Worm (Caenorhabditis elegans): ENCODE data around the gene Y46G5A.39.
"Not testable (repeated sequence)": the region's sequence is repeated elsewhere in the genome, so short reads cannot be mapped to it uniquely, and the experiment has no call there.

The Y46G5A.39 gene

DNA sequence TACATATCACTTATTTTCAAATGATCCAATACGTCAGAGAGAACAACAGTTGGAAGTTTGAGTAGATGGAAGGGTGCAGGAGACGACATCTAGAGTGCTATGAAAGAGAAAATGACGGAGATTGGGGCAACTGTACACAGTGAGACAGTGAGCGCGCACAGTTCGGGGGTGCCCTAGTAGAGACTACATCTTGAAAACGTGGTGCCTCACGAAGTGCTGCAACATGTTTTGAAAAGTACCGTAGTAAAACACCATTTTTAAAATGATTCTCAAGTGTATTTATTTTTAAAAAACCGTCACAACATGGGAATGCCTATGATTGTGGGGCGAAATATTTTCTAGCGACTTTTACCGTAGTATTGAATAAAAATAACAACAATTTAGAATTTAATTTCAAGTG is at the start of gene Y46G5A.39:
TSS of gene Y46G5A.39 (minus strand) at position 101 of the 400 bp plus-strand sequence.
- TF ChIP-seq C16A3.4, dsc-1, aha-1 (tag; optimal IDR thresholded peaks at IDR 0.05): not testable (repeated sequence)

- no peak for TF ChIP-seq unc-62 (GFP tag; optimal IDR thresholded peaks at IDR 0.05)
- TF ChIP-seq snu-23 (GFP tag; optimal IDR thresholded peaks at IDR 0.05), result peak; percentile 61
- TF ChIP-seq ceh-63 (GFP tag; optimal IDR thresholded peaks at IDR 0.05), result no peak
- TF ChIP-seq rnt-1 (tag; optimal IDR thresholded peaks at IDR 0.05), result no peak
- no peak for TF ChIP-seq efl-3 (GFP tag; optimal IDR thresholded peaks at IDR 0.05)
- TF ChIP-seq nhr-77 (tag; optimal IDR thresholded peaks at IDR 0.05), result no peak
- TF ChIP-seq nhr-76 (tag; optimal IDR thresholded peaks at IDR 0.05), result no peak
- TF ChIP-seq ces-1 (GFP tag; optimal IDR thresholded peaks at IDR 0.05), result no peak
- TF ChIP-seq irx-1 (tag; optimal IDR thresholded peaks at IDR 0.05), result peak; percentile 51
- no peak for TF ChIP-seq skn-1 (tag; optimal IDR thresholded peaks at IDR 0.05)
- TF ChIP-seq unc-130 (tag; optimal IDR thresholded peaks at IDR 0.05), result peak; percentile 53
- no peak for TF ChIP-seq lin-15B (tag; optimal IDR thresholded peaks at IDR 0.05)
- TF ChIP-seq jun-1 (tag; optimal IDR thresholded peaks at IDR 0.05), result no peak
- no peak for TF ChIP-seq nhr-12 (tag; optimal IDR thresholded peaks at IDR 0.05)
- TF ChIP-seq tlp-1 (tag; optimal IDR thresholded peaks at IDR 0.05), result no peak
- TF ChIP-seq nhr-19 (GFP tag; conservative IDR thresholded peaks at IDR 0.05), result peak; percentile 57
- TF ChIP-seq ceh-8 (GFP tag; optimal IDR thresholded peaks at IDR 0.05), result no peak
- no peak for TF ChIP-seq isw-1 (GFP tag; IDR thresholded peaks at IDR 0.05)
- no peak for TF ChIP-seq ceh-82 (tag; optimal IDR thresholded peaks at IDR 0.05)
- no peak for TF ChIP-seq mab-9 (GFP tag; IDR thresholded peaks at IDR 0.05)
- no peak for TF ChIP-seq egl-27 (tag; optimal IDR thresholded peaks at IDR 0.05)
- TF ChIP-seq nhr-20 (tag; optimal IDR thresholded peaks at IDR 0.05), result peak; percentile 83
- TF ChIP-seq Y116A8C.19 (tag; optimal IDR thresholded peaks at IDR 0.05; ENCODE audit: borderline replicate concordance), result no peak
- no peak for TF ChIP-seq sup-37 (GFP tag; optimal IDR thresholded peaks at IDR 0.05)
- peak; percentile 65 for TF ChIP-seq blmp-1 (tag; optimal IDR thresholded peaks at IDR 0.05)
- TF ChIP-seq tbx-2 (tag; optimal IDR thresholded peaks at IDR 0.05), result peak; percentile 63
- no peak for TF ChIP-seq aly-2 (tag; optimal IDR thresholded peaks at IDR 0.05)
- TF ChIP-seq pag-3 (tag; optimal IDR thresholded peaks at IDR 0.05; ENCODE audit: borderline replicate concordance, insufficient read depth), result no peak
- TF ChIP-seq sptf-1 (tag; optimal IDR thresholded peaks at IDR 0.05), result no peak
- TF ChIP-seq vab-15 (tag; optimal IDR thresholded peaks at IDR 0.05), result no peak
- no peak for TF ChIP-seq ama-1 (optimal IDR thresholded peaks at IDR 0.05)
- no peak for TF ChIP-seq nhr-28 (tag; optimal IDR thresholded peaks at IDR 0.05)
- no peak for TF ChIP-seq fkh-4 (tag; optimal IDR thresholded peaks at IDR 0.05; ENCODE audit: borderline replicate concordance)
- TF ChIP-seq unc-98 (GFP tag; IDR thresholded peaks at IDR 0.05), result no peak
- no peak for TF ChIP-seq mef-2 (tag; optimal IDR thresholded peaks at IDR 0.05)
- no peak for TF ChIP-seq unc-86 (tag; optimal IDR thresholded peaks at IDR 0.05)
- TF ChIP-seq fkh-10 (GFP tag; optimal IDR thresholded peaks at IDR 0.05), result no peak
- no peak for TF ChIP-seq mep-1 (tag; optimal IDR thresholded peaks at IDR 0.05)
- no peak for TF ChIP-seq dsc-1 (tag; optimal IDR thresholded peaks at IDR 0.05)
- TF ChIP-seq ceh-88 (GFP tag; IDR thresholded peaks at IDR 0.05), result no peak
- peak; percentile 4 for TF ChIP-seq ztf-4 (tag; optimal IDR thresholded peaks at IDR 0.05)
- TF ChIP-seq grh-1 (GFP tag; IDR thresholded peaks at IDR 0.05), result peak; percentile 34; the same call in 1 of the 2 replicates
- TF ChIP-seq mdl-1 (tag; optimal IDR thresholded peaks at IDR 0.05), result peak in 1 of 2 experiments; percentile 83
- no peak for TF ChIP-seq xbp-1 (tag; optimal IDR thresholded peaks at IDR 0.05)
- peak; percentile 6 for TF ChIP-seq nhr-90 (tag; optimal IDR thresholded peaks at IDR 0.05; ENCODE audit: poor library complexity)
- no peak for TF ChIP-seq lin-39 (tag; optimal IDR thresholded peaks at IDR 0.05)
- TF ChIP-seq C04F5.9 (tag; optimal IDR thresholded peaks at IDR 0.05), result no peak
- peak; percentile 46 to 86 for TF ChIP-seq efl-1 (optimal IDR thresholded peaks at IDR 0.05)
- TF ChIP-seq efl-1 (GFP tag; optimal IDR thresholded peaks at IDR 0.05 in 1 of 2), result peak; percentile 70 to 71
- no peak for TF ChIP-seq aha-1 (tag; optimal IDR thresholded peaks at IDR 0.05)
- no peak for TF ChIP-seq nhr-84 (tag; optimal IDR thresholded peaks at IDR 0.05)
These were observed 46.4 kb upstream of the Y46G5A.39 start for ce11 chrII:12799927-12800522.

Data from whole organism, L1 larva.